Worm (Caenorhabditis elegans): ENCODE data around the gene srbc-27.
"Not testable (repeated sequence)": the region's sequence is repeated elsewhere in the genome, so short reads cannot be mapped to it uniquely, and the experiment has no call there.

The srbc-27 gene

ce11 chrV:17430903-17431302 is at the start of gene srbc-27:
TSS of gene srbc-27 (plus strand) at chrV:17431203.
- TF ChIP-seq unc-62 (GFP tag; optimal IDR thresholded peaks at IDR 0.05): no peak

- TF ChIP-seq unc-62 (GFP tag; optimal IDR thresholded peaks at IDR 0.05): no peak
These were observed 35.6 kb upstream of the srbc-27 start, which contains the start of gene srh-120 for ce11 chrV:17395374-17395773. TSS of gene srh-120 (plus strand) at chrV:17395674.

ce11 chrV:17409955-17410354 is 21.0 kb upstream of the srbc-27 start, which contains the start of gene srh-132:
TSS of gene srh-132 (plus strand) at chrV:17410255.
- not testable (repeated sequence) for TF ChIP-seq unc-62 (GFP tag; optimal IDR thresholded peaks at IDR 0.05)

ce11 chrV:17414951-17415350 is 16.1 kb upstream of the srbc-27 start, which contains the start of gene T27C5.12:
TSS of gene T27C5.12 (plus strand) at chrV:17415251.
- TF ChIP-seq unc-62 (GFP tag; optimal IDR thresholded peaks at IDR 0.05): no peak

ce11 chrV:17416833-17417232 is 14.2 kb upstream of the srbc-27 start, which contains the start of gene clc-21:
TSS of gene clc-21 (plus strand) at chrV:17417133.
- no peak for TF ChIP-seq unc-62 (GFP tag; optimal IDR thresholded peaks at IDR 0.05)

- no peak for TF ChIP-seq unc-62 (GFP tag; optimal IDR thresholded peaks at IDR 0.05)
These were observed 1.7 kb upstream of the srbc-27 start for ce11 chrV:17429262-17429661.

ce11 chrV:17430066-17430465 is 937 bp upstream of the srbc-27 start, which contains the start of gene T27C5.10:
TSS of gene T27C5.10 (minus strand) at chrV:17430166.
- TF ChIP-seq unc-62 (GFP tag; optimal IDR thresholded peaks at IDR 0.05): no peak

- TF ChIP-seq unc-62 (GFP tag; optimal IDR thresholded peaks at IDR 0.05): no peak
These were observed 5.5 kb downstream of the srbc-27 start, which contains the start of gene F20E11.18 for ce11 chrV:17436492-17436891. TSS of gene F20E11.18 (minus strand) at chrV:17436592.

ce11 chrV:17438317-17438716 is 7.3 kb downstream of the srbc-27 start, which contains the start of gene srsx-2:
TSS of gene srsx-2 (minus strand) at chrV:17438417.
- no peak for TF ChIP-seq unc-62 (GFP tag; optimal IDR thresholded peaks at IDR 0.05)

- TF ChIP-seq unc-62 (GFP tag; optimal IDR thresholded peaks at IDR 0.05): no peak
These were observed 8.4 kb downstream of the srbc-27 start, which contains the start of gene srh-154 for ce11 chrV:17439406-17439805. TSS of gene srh-154 (plus strand) at chrV:17439706.

- TF ChIP-seq unc-62 (GFP tag; optimal IDR thresholded peaks at IDR 0.05): no peak
These were observed 18.8 kb downstream of the srbc-27 start for ce11 chrV:17449836-17450235.

- TF ChIP-seq unc-62 (GFP tag; optimal IDR thresholded peaks at IDR 0.05): not testable (repeated sequence)
These were observed 25.2 kb downstream of the srbc-27 start, which contains the start of gene srh-203 for ce11 chrV:17456197-17456596. TSS of gene srh-203 (minus strand) at chrV:17456297.

ce11 chrV:17458069-17458468 is 27.1 kb downstream of the srbc-27 start, which contains the start of gene str-200:
TSS of gene str-200 (minus strand) at chrV:17458169.
- no peak for TF ChIP-seq unc-62 (GFP tag; optimal IDR thresholded peaks at IDR 0.05)

- TF ChIP-seq unc-62 (GFP tag; optimal IDR thresholded peaks at IDR 0.05): no peak
These were observed 29.1 kb downstream of the srbc-27 start, which contains the start of gene srz-48 for ce11 chrV:17460061-17460460. TSS of gene srz-48 (minus strand) at chrV:17460161.

ce11 chrV:17464278-17464677 is 33.3 kb downstream of the srbc-27 start, which contains the start of gene F20E11.7:
TSS of gene F20E11.7 (plus strand) at chrV:17464578.
- not testable (repeated sequence) for TF ChIP-seq unc-62 (GFP tag; optimal IDR thresholded peaks at IDR 0.05)

ce11 chrV:17466751-17467150 is 35.7 kb downstream of the srbc-27 start, which contains the start of gene srw-72:
TSS of gene srw-72 (plus strand) at chrV:17467051.
- no peak for TF ChIP-seq unc-62 (GFP tag; optimal IDR thresholded peaks at IDR 0.05)

ce11 chrV:17467881-17468280 is 36.9 kb downstream of the srbc-27 start:
- no peak for TF ChIP-seq unc-62 (GFP tag; optimal IDR thresholded peaks at IDR 0.05)
